Worm (Caenorhabditis elegans): ENCODE data around the gene srj-20.

srj-20 gene

ce11 chrV:2580598-2580997 is 7.6 kb upstream of the srj-20 start, which contains the start of gene C29G2.3:
Gene C29G2.3, plus strand, starts transcription at chrV:2580898.
- no peak for TF ChIP-seq sdz-38 (tag; optimal IDR thresholded peaks at IDR 0.05)
- no peak for TF ChIP-seq aptf-3 (GFP tag; IDR thresholded peaks at IDR 0.05)
- TF ChIP-seq egrh-3 (GFP tag; IDR thresholded peaks at IDR 0.05): no peak

- TF ChIP-seq akir-1 (GFP tag; optimal IDR thresholded peaks at IDR 0.05) (no peak), aptf-2 (GFP tag; conservative IDR thresholded peaks at IDR 0.05) (no peak), madf-6 (GFP tag; IDR thresholded peaks at IDR 0.05) (no peak), egl-44 (GFP tag; IDR thresholded peaks at IDR 0.05) (no peak), ceh-91 (GFP tag; IDR thresholded peaks at IDR 0.05) (no peak), unc-130 (GFP tag; optimal IDR thresholded peaks at IDR 0.05) (no peak), hlh-12 (tag; optimal IDR thresholded peaks at IDR 0.05) (no peak), nhr-90 (tag; optimal IDR thresholded peaks at IDR 0.05) (no peak), zim-3 (tag; optimal IDR thresholded peaks at IDR 0.05) (no peak), ceh-27 (GFP tag; optimal IDR thresholded peaks at IDR 0.05) (no peak), sdz-38 (tag; optimal IDR thresholded peaks at IDR 0.05) (no peak)
Measured at ce11 chrV:2577603-2578002, 4.6 kb upstream of the srj-20 start, which contains the start of gene srt-4. Gene srt-4, plus strand, starts transcription at chrV:2577903.

ce11 chrV:2575716-2576115 is 2.7 kb upstream of the srj-20 start:
- TF ChIP-seq egl-18 (GFP tag; IDR thresholded peaks at IDR 0.05) (0 out of 2 replicates have a peak, but pooled peaks have one; percentile 27), hmg-1.2 (GFP tag; IDR thresholded peaks at IDR 0.05) (peak; percentile 53), mcd-1 (GFP tag; IDR thresholded peaks at IDR 0.05) (0 out of 2 replicates have a peak, but pooled peaks have one; percentile 14), hlh-26 (GFP tag; conservative IDR thresholded peaks at IDR 0.05) (no peak), snpc-4 (GFP tag; optimal IDR thresholded peaks at IDR 0.05) (no peak), snpc-4 (tag; optimal IDR thresholded peaks at IDR 0.05) (peak in 2 of 4 experiments; percentile 63 to 80), B0035.1 (tag; optimal IDR thresholded peaks at IDR 0.05) (no peak), zfh-2 (GFP tag; conservative IDR thresholded peaks at IDR 0.05) (peak; percentile 79), snpc-1.1 (tag; optimal IDR thresholded peaks at IDR 0.05; ENCODE audit: insufficient read depth) (peak; percentile 32)

- no peak for TF ChIP-seq K11D2.4 (GFP tag; IDR thresholded peaks at IDR 0.05)
- no peak for TF ChIP-seq F57A8.1 (GFP tag; optimal IDR thresholded peaks at IDR 0.05)
- no peak for TF ChIP-seq attf-6 (GFP tag; IDR thresholded peaks at IDR 0.05)
- TF ChIP-seq lsy-27 (tag; optimal IDR thresholded peaks at IDR 0.05; ENCODE audit: borderline replicate concordance, insufficient read depth): no peak
- TF ChIP-seq nhr-90 (tag; optimal IDR thresholded peaks at IDR 0.05): no peak
- no peak for TF ChIP-seq cebp-1 (GFP tag; IDR thresholded peaks at IDR 0.05)
- TF ChIP-seq cebp-1 (tag; optimal IDR thresholded peaks at IDR 0.05): no peak
- TF ChIP-seq lin-26 (GFP tag; IDR thresholded peaks at IDR 0.05): no peak
- no peak for TF ChIP-seq ceh-100 (GFP tag; IDR thresholded peaks at IDR 0.05)
- no peak for TF ChIP-seq B0019.2 (GFP tag; conservative IDR thresholded peaks at IDR 0.05)
- TF ChIP-seq nhr-27 (tag; optimal IDR thresholded peaks at IDR 0.05): no peak
- TF ChIP-seq egl-18 (GFP tag; IDR thresholded peaks at IDR 0.05): no peak
- no peak for TF ChIP-seq hlh-26 (GFP tag; conservative IDR thresholded peaks at IDR 0.05)
- no peak for TF ChIP-seq him-1 (tag; optimal IDR thresholded peaks at IDR 0.05)
- TF ChIP-seq cebp-2 (GFP tag; IDR thresholded peaks at IDR 0.05): no peak
- TF ChIP-seq aptf-2 (GFP tag; conservative IDR thresholded peaks at IDR 0.05): no peak
- TF ChIP-seq F37B4.10 (GFP tag; IDR thresholded peaks at IDR 0.05): no peak
- TF ChIP-seq sptf-2 (GFP tag; optimal IDR thresholded peaks at IDR 0.05): no peak
- TF ChIP-seq zfh-2 (GFP tag; conservative IDR thresholded peaks at IDR 0.05): no peak
Measured at ce11 chrV:2573881-2574280, 873 bp upstream of the srj-20 start, which contains the start of gene nhr-290. Gene nhr-290, plus strand, starts transcription at chrV:2574181.
